Worm (Caenorhabditis elegans) whole organism, L3 larva: ENCODE data around the gene F20A1.2.

Experiments used
- R02D3.7 ChIP-seq: fragments of 150-350 bp; optimal IDR thresholded peaks from 2 replicates; lab custom pipeline; 2014; ENCODE audit warnings: missing biosample characterization, missing genetic modification characterization
- ZK546.5 ChIP-seq: sonication (generic microtip); optimal IDR thresholded peaks from 2 replicates; lab custom pipeline; 2017; ENCODE audit warnings: missing biosample characterization, missing genetic modification characterization
- ama-1 ChIP-seq: fragments of 150-350 bp; optimal IDR thresholded peaks from 2 replicates; lab custom pipeline; 2018
- ceh-82 ChIP-seq: fragments of 150-350 bp; optimal IDR thresholded peaks from 2 replicates; lab custom pipeline; 2014; ENCODE audit warnings: missing biosample characterization, missing genetic modification characterization
- daf-12 ChIP-seq: fragments of 150-350 bp; optimal IDR thresholded peaks from 2 replicates; lab custom pipeline; 2014; ENCODE audit warnings: missing biosample characterization, missing genetic modification reagents, missing genetic modification characterization
- egl-5 ChIP-seq: fragments of 150-350 bp; optimal IDR thresholded peaks from 2 replicates; lab custom pipeline; 2017; ENCODE audit warnings: missing biosample characterization, missing genetic modification reagents, missing genetic modification characterization, inconsistent platforms
- elt-3 ChIP-seq, 3 experiments: fragments of 150-350 bp in 1 of 3; sonication (generic microtip) in 2 of 3; optimal IDR thresholded peaks; 2 replicates in 2 of 3; 4 replicates in 1 of 3; lab custom pipeline; 2014 to 2017; ENCODE audit warnings: missing biosample characterization in 3 of 3, missing genetic modification characterization in 3 of 3
- eor-1 ChIP-seq, 2 experiments: fragments of 150-350 bp; optimal IDR thresholded peaks; 2 replicates each; lab custom pipeline; 2014 to 2018; ENCODE audit warnings: missing biosample characterization in 2 of 2, missing genetic modification characterization in 2 of 2
- fkh-2 ChIP-seq: fragments of 150-350 bp; optimal IDR thresholded peaks from 2 replicates; lab custom pipeline; 2014; ENCODE audit warnings: missing biosample characterization, missing genetic modification reagents, missing genetic modification characterization
- nhr-12 ChIP-seq: fragments of 150-350 bp; optimal IDR thresholded peaks from 2 replicates; lab custom pipeline; 2014; ENCODE audit warnings: missing biosample characterization, missing genetic modification characterization
- pqm-1 ChIP-seq: fragments of 150-350 bp; optimal IDR thresholded peaks from 2 replicates; lab custom pipeline; 2017; ENCODE audit warnings: missing biosample characterization, missing genetic modification characterization, inconsistent platforms
- skn-1 ChIP-seq: fragments of 150-350 bp; optimal IDR thresholded peaks from 2 replicates; lab custom pipeline; 2014; ENCODE audit warnings: missing biosample characterization, missing genetic modification characterization

DNA sequence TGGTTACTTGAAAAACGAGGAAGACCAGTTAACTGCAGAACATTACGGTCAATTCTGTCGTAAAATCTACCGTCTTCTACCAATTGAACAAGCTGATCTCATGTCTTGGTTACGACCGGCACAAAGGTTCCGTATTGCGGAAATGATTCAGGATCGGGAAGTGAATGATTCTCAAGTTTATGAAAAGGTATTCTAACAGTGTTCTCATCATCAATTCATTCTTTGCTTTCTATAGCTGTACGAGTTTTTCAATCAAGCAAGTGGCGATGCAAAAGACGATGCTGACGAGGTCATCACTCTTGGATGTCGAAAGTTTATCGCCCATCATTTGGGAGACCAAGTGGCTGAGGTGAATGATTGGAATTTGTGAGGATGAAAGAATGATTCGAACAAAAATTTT is 41.2 kb downstream of the F20A1.2 start:
- TF ChIP-seq eor-1 (tag; optimal IDR thresholded peaks at IDR 0.05; lab: Kevin White, UChicago), result no peak
- no peak for TF ChIP-seq pqm-1 (tag; lab: Kevin White, UChicago)
- TF ChIP-seq nhr-12, result no peak
- no peak for TF ChIP-seq skn-1 (tag; lab: Kevin White, UChicago)
- no peak for TF ChIP-seq R02D3.7 (tag; lab: Kevin White, UChicago)
- TF ChIP-seq ZK546.5 (tag; lab: Kevin White, UChicago), result no peak
- no peak for TF ChIP-seq elt-3 (tag; optimal IDR thresholded peaks at IDR 0.05; lab: Kevin White, UChicago)
- TF ChIP-seq egl-5 (tag; lab: Kevin White, UChicago), result no peak
- no peak for TF ChIP-seq ceh-82 (tag; lab: Kevin White, UChicago)
- no peak for TF ChIP-seq daf-12 (tag; lab: Kevin White, UChicago)
- no peak for TF ChIP-seq ama-1 (lab: Kevin White, UChicago)
- no peak for TF ChIP-seq fkh-2
